Fruit fly (Drosophila melanogaster) whole organism, embryonic: Measurements from ENCODE around the gene Karybeta3.

Experiments used
- Abd-B ChIP-seq: fragments of 200-800 bp; sonication (Bioruptor generic); optimal IDR thresholded peaks from 2 replicates; lab custom pipeline; 2018; ENCODE audit warnings: missing biosample characterization, mild to moderate bottlenecking, missing genetic modification characterization, moderate library complexity
- Ada2b ChIP-seq: fragments of 200-800 bp; sonication (Bioruptor generic); IDR thresholded peaks from 2 replicates; pipeline ENCODE4 v1.3.6; 2022; ENCODE audit warnings: missing biosample characterization, missing genetic modification characterization
- CG10267 ChIP-seq: fragments of 200-800 bp; sonication (Bioruptor generic); optimal IDR thresholded peaks from 2 replicates; lab custom pipeline; 2018; ENCODE audit warnings: missing biosample characterization, mild to moderate bottlenecking, missing genetic modification characterization, moderate library complexity
- CG10462 ChIP-seq: fragments of 200-800 bp; sonication (Bioruptor generic); optimal IDR thresholded peaks from 2 replicates; lab custom pipeline; 2016; ENCODE audit warnings: missing biosample characterization, missing genetic modification characterization
- CG10543 ChIP-seq: fragments of 200-800 bp; sonication (Bioruptor generic); optimal IDR thresholded peaks from 3 replicates; lab custom pipeline; 2017; ENCODE audit warnings: missing biosample characterization, mild to moderate bottlenecking, missing genetic modification characterization, moderate library complexity
- CG11456 ChIP-seq: fragments of 200-800 bp; sonication (Bioruptor generic); IDR thresholded peaks from 3 replicates; pipeline ENCODE4 v1.3.6; 2022; ENCODE audit warnings: missing biosample characterization, missing genetic modification characterization
- CG13624 ChIP-seq: fragments of 200-800 bp; sonication (Bioruptor generic); optimal IDR thresholded peaks from 2 replicates; lab custom pipeline; 2016; ENCODE audit warnings: missing biosample characterization, missing genetic modification characterization
- CG14965 ChIP-seq: fragments of 200-800 bp; sonication (Bioruptor generic); optimal IDR thresholded peaks from 2 replicates; lab custom pipeline; 2016; ENCODE audit warnings: missing biosample characterization, missing genetic modification characterization, borderline replicate concordance
- CG15514 ChIP-seq: fragments of 200-800 bp; sonication (Bioruptor generic); optimal IDR thresholded peaks from 3 replicates; lab custom pipeline; 2017; ENCODE audit warnings: missing biosample characterization, missing genetic modification characterization, mild to moderate bottlenecking, moderate library complexity, missing genetic modification reagents
- CG2120 ChIP-seq: fragments of 200-800 bp; sonication (Bioruptor generic); optimal IDR thresholded peaks from 3 replicates; lab custom pipeline; 2016; ENCODE audit warnings: missing biosample characterization, missing genetic modification characterization
- CG30020 ChIP-seq: fragments of 200-800 bp; optimal IDR thresholded peaks from 2 replicates; lab custom pipeline; 2019; ENCODE audit warnings: missing biosample characterization, mild to moderate bottlenecking, missing genetic modification characterization, moderate library complexity
- CG33557 ChIP-seq: fragments of 200-800 bp; sonication (Bioruptor generic); optimal IDR thresholded peaks from 2 replicates; lab custom pipeline; 2019; ENCODE audit warnings: missing biosample characterization, mild to moderate bottlenecking, missing genetic modification characterization, moderate library complexity
- CG4730 ChIP-seq: fragments of 200-800 bp; sonication (Bioruptor generic); IDR thresholded peaks from 2 replicates; pipeline ENCODE4 v1.3.6; 2022; ENCODE audit warnings: missing biosample characterization, missing genetic modification characterization
- CG7839 ChIP-seq: fragments of 200-800 bp; sonication (Bioruptor generic); optimal IDR thresholded peaks from 3 replicates; lab custom pipeline; 2018; ENCODE audit warnings: missing biosample characterization, mild to moderate bottlenecking, missing genetic modification characterization, moderate library complexity
- CG7987 ChIP-seq: fragments of 200-800 bp; sonication (Bioruptor generic); optimal IDR thresholded peaks from 2 replicates; lab custom pipeline; 2018; ENCODE audit warnings: missing biosample characterization, mild to moderate bottlenecking, missing genetic modification characterization, moderate library complexity
- CG8089 ChIP-seq: fragments of 200-800 bp; sonication (Bioruptor generic); optimal IDR thresholded peaks from 3 replicates; lab custom pipeline; 2016; ENCODE audit warnings: missing biosample characterization, missing genetic modification characterization
- CG8281 ChIP-seq: fragments of 200-800 bp; sonication (Bioruptor generic); optimal IDR thresholded peaks from 2 replicates; lab custom pipeline; 2018; ENCODE audit warnings: missing biosample characterization, mild to moderate bottlenecking, missing genetic modification characterization, moderate library complexity
- CG8290 ChIP-seq, 3 experiments: fragments of 200-800 bp; sonication (Bioruptor generic); optimal IDR thresholded peaks; 2 replicates each; lab custom pipeline; 2016 to 2019; ENCODE audit warnings: missing biosample characterization in 3 of 3, missing genetic modification characterization in 3 of 3, mild to moderate bottlenecking in 2 of 3, moderate library complexity in 1 of 3
- CG8388 ChIP-seq: fragments of 200-800 bp; sonication (Bioruptor generic); optimal IDR thresholded peaks from 2 replicates; lab custom pipeline; 2019; ENCODE audit warnings: missing biosample characterization, mild to moderate bottlenecking, missing genetic modification characterization, moderate library complexity
- Dref ChIP-seq: fragments of 200-800 bp; sonication (Bioruptor generic); IDR thresholded peaks from 2 replicates; pipeline ENCODE4 v1.3.6; 2022; ENCODE audit warnings: missing biosample characterization, missing genetic modification characterization
- Elba2 ChIP-seq: fragments of 200-800 bp; sonication (Bioruptor generic); optimal IDR thresholded peaks from 3 replicates; lab custom pipeline; 2016; ENCODE audit warnings: missing biosample characterization, missing genetic modification characterization
- Ets97D ChIP-seq: fragments of 200-800 bp; sonication (Bioruptor generic); optimal IDR thresholded peaks from 3 replicates; lab custom pipeline; 2016; ENCODE audit warnings: missing biosample characterization, missing genetic modification characterization
- HmgD ChIP-seq: fragments of 200-800 bp; sonication (Bioruptor generic); optimal IDR thresholded peaks from 3 replicates; lab custom pipeline; 2016; ENCODE audit warnings: missing biosample characterization, missing genetic modification characterization
- NC2β ChIP-seq: fragments of 200-800 bp; sonication (Bioruptor generic); optimal IDR thresholded peaks from 2 replicates; lab custom pipeline; 2016; ENCODE audit warnings: missing biosample characterization, missing genetic modification characterization
- Neu2 ChIP-seq: fragments of 200-800 bp; sonication (Bioruptor generic); optimal IDR thresholded peaks from 3 replicates; lab custom pipeline; 2016; ENCODE audit warnings: missing biosample characterization, missing genetic modification characterization, borderline replicate concordance
- Poxn ChIP-seq: fragments of 200-800 bp; sonication (Bioruptor generic); IDR thresholded peaks from 2 replicates; pipeline ENCODE4 v1.3.6; 2022; ENCODE audit warnings: missing biosample characterization, missing genetic modification characterization
- Ptx1 ChIP-seq: fragments of 200-800 bp; sonication (Bioruptor generic); IDR thresholded peaks from 2 replicates; pipeline ENCODE4 v1.3.6; 2022; ENCODE audit warnings: missing biosample characterization, missing genetic modification characterization
- Side ChIP-seq: fragments of 200-800 bp; sonication (Bioruptor generic); optimal IDR thresholded peaks from 2 replicates; lab custom pipeline; 2016; ENCODE audit warnings: missing biosample characterization, missing genetic modification characterization
- TFAM ChIP-seq: fragments of 200-800 bp; sonication (Bioruptor generic); optimal IDR thresholded peaks from 2 replicates; lab custom pipeline; 2017; ENCODE audit warnings: missing biosample characterization, missing genetic modification characterization, inconsistent platforms
- YL-1 ChIP-seq: fragments of 200-800 bp; sonication (Bioruptor generic); optimal IDR thresholded peaks from 3 replicates; lab custom pipeline; 2017; ENCODE audit warnings: missing biosample characterization, mild to moderate bottlenecking, missing genetic modification characterization
- aop ChIP-seq: fragments of 200-800 bp; sonication (Bioruptor generic); IDR thresholded peaks from 2 replicates; pipeline ENCODE4 v1.3.6; 2022; ENCODE audit warnings: missing biosample characterization, missing genetic modification characterization
- cas ChIP-seq: fragments of 200-800 bp; sonication (Bioruptor generic); IDR thresholded peaks from 2 replicates; pipeline ENCODE4 v1.3.6; 2022; ENCODE audit warnings: missing biosample characterization, missing genetic modification characterization
- cato ChIP-seq: fragments of 200-800 bp; sonication (Bioruptor generic); optimal IDR thresholded peaks from 2 replicates; lab custom pipeline; 2016; ENCODE audit warnings: missing biosample characterization, missing genetic modification characterization, borderline replicate concordance
- crp ChIP-seq, 2 experiments: fragments of 200-800 bp; sonication (Bioruptor generic); optimal IDR thresholded peaks; 2 replicates in 1 of 2; 3 replicates in 1 of 2; lab custom pipeline; 2017; ENCODE audit warnings: missing biosample characterization in 2 of 2, missing genetic modification characterization in 2 of 2, mild to moderate bottlenecking in 1 of 2, moderate library complexity in 1 of 2
- disco-r ChIP-seq: fragments of 200-800 bp; sonication (Bioruptor generic); optimal IDR thresholded peaks from 2 replicates; lab custom pipeline; 2016; ENCODE audit warnings: missing biosample characterization, missing genetic modification characterization
- esg ChIP-seq: fragments of 200-800 bp; sonication (Bioruptor generic); conservative IDR thresholded peaks from 2 replicates; pipeline ENCODE4 v1.3.6; 2022; ENCODE audit warnings: missing biosample characterization, missing genetic modification characterization
- ewg ChIP-seq: fragments of 200-800 bp; sonication (Bioruptor generic); optimal IDR thresholded peaks from 3 replicates; lab custom pipeline; 2017; ENCODE audit warnings: mild to moderate bottlenecking, missing biosample characterization, missing genetic modification reagents, missing genetic modification characterization
- gsb-n ChIP-seq: fragments of 200-800 bp; sonication (Bioruptor generic); optimal IDR thresholded peaks from 3 replicates; lab custom pipeline; 2018; ENCODE audit warnings: missing biosample characterization, mild to moderate bottlenecking, missing genetic modification characterization
- her ChIP-seq: fragments of 200-800 bp; sonication (Bioruptor generic); optimal IDR thresholded peaks from 2 replicates; lab custom pipeline; 2016; ENCODE audit warnings: missing biosample characterization, missing genetic modification characterization
- hkb ChIP-seq, 2 experiments: fragments of 200-800 bp in 1 of 2; fragments of >200 bp in 1 of 2; sonication (Bioruptor generic) in 1 of 2; IDR thresholded peaks in 1 of 2; optimal IDR thresholded peaks in 1 of 2; 2 replicates each; pipeline versions ENCODE4 v1.3.6 to Lab custom; 2017 to 2022; ENCODE audit warnings: missing biosample characterization in 1 of 2, missing genetic modification characterization in 1 of 2
- phol ChIP-seq: fragments of 200-800 bp; sonication (Bioruptor generic); optimal IDR thresholded peaks from 3 replicates; lab custom pipeline; 2018; ENCODE audit warnings: missing biosample characterization, mild to moderate bottlenecking, missing genetic modification characterization, moderate library complexity
- pum ChIP-seq: fragments of 200-800 bp; sonication (Bioruptor generic); optimal IDR thresholded peaks from 2 replicates; lab custom pipeline; 2016; ENCODE audit warnings: missing biosample characterization, missing genetic modification characterization
- sens ChIP-seq: fragments of 200-800 bp; sonication (Bioruptor generic); peaks from one replicate; lab custom pipeline; 2016; ENCODE audit warnings: missing biosample characterization, missing genetic modification characterization
- seq ChIP-seq: fragments of 200-800 bp; sonication (Bioruptor generic); IDR thresholded peaks from 2 replicates; pipeline ENCODE4 v1.3.6; 2022; ENCODE audit warnings: missing biosample characterization, missing genetic modification characterization
- slp2 ChIP-seq: fragments of 200-800 bp; sonication (Bioruptor generic); optimal IDR thresholded peaks from 2 replicates; lab custom pipeline; 2016; ENCODE audit warnings: missing biosample characterization, missing genetic modification characterization
- sr ChIP-seq: fragments of 200-800 bp; sonication (Bioruptor generic); IDR thresholded peaks from 3 replicates; pipeline ENCODE4 v1.3.6; 2022; ENCODE audit warnings: missing biosample characterization, missing genetic modification characterization
- tgo ChIP-seq: fragments of 200-800 bp; sonication (Bioruptor generic); IDR thresholded peaks from 3 replicates; pipeline ENCODE4 v1.3.6; 2022; ENCODE audit warnings: missing biosample characterization, missing genetic modification characterization
- vfl ChIP-seq: fragments of 200-800 bp; sonication (Bioruptor generic); optimal IDR thresholded peaks from 2 replicates; lab custom pipeline; 2016; ENCODE audit warnings: missing biosample characterization, missing genetic modification characterization

The Karybeta3 gene

DNA sequence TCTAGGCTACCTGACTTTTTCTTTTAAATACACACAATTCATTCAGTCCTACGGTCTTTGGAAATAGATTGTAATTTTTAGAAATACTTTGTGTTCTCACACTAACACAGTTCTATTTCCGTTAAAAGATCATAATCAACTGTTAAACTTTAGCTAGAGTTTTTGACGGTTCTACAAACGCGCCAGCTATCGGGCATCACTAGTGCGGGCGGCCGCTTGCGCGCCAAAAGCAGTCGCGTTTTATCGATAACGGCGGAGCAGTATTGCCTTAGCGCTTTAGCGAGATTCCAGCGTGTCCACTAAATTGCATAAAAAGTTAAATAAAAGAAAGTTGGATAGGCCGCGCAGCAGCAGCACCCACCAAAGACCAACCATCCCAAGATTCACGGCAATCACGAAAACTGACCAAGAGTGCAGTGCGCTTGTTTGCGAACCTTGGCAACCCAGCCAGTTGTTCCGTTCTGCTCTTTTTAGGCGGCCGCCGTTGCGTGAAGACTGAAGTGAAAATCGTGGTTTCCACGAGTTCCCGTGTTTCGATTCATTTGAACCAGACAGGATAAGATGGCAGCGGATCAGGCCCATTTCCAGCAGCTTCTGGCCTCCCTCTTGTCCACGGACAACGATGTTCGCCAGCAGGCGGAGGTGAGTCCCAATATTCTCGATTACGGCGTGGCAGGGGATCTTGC lies at the start of gene Karybeta3 (continued):
- TF ChIP-seq CG30020 (tag; lab: Kevin White, UChicago) = peak; percentile 71
- TF ChIP-seq sens (GFP tag; lab: Kevin White, UChicago) = peak; percentile 96
- peak; percentile 76 for TF ChIP-seq CG10543 (GFP tag; lab: Kevin White, UChicago)
- peak; percentile 89 for TF ChIP-seq Dref
- TF ChIP-seq vfl (GFP tag; lab: Kevin White, UChicago) = peak; percentile 45
- peak; percentile 65 for TF ChIP-seq slp2 (GFP tag; lab: Kevin White, UChicago)
- peak; percentile 65 for TF ChIP-seq seq
- peak; percentile 67 for TF ChIP-seq phol (tag; lab: Kevin White, UChicago)
- TF ChIP-seq CG33557 = peak; percentile 45
- no peak for TF ChIP-seq Elba2 (GFP tag; lab: Kevin White, UChicago)
- TF ChIP-seq CG14965 (GFP tag; lab: Kevin White, UChicago) = peak; percentile 35
- TF ChIP-seq aop = no peak
- peak; percentile 55; the same call in 1 of the 2 replicates for TF ChIP-seq cas (GFP tag; lab: Robert Waterston, UW)
- TF ChIP-seq CG8388 (GFP tag; lab: Kevin White, UChicago) = peak; percentile 60
- peak in 1 of 2 experiments; percentile 55 for TF ChIP-seq crp (GFP tag; optimal IDR thresholded peaks at IDR 0.05; lab: Kevin White, UChicago)
- peak; percentile 45 for TF ChIP-seq YL-1
- TF ChIP-seq CG15514 = peak; percentile 93
- peak; percentile 78 for TF ChIP-seq ewg (GFP tag; lab: Kevin White, UChicago)
- peak; percentile 48 for TF ChIP-seq disco-r (GFP tag; lab: Kevin White, UChicago)
- TF ChIP-seq Poxn (GFP tag; lab: Robert Waterston, UW) = no peak
- peak; percentile 80 for TF ChIP-seq CG11456 (GFP tag; lab: Robert Waterston, UW)
- peak; percentile 61; the same call in 2 of the 3 replicates for TF ChIP-seq sr (GFP tag; lab: Robert Waterston, UW)
- peak; percentile 96 for TF ChIP-seq Ets97D
- TF ChIP-seq gsb-n (tag; lab: Kevin White, UChicago) = peak; percentile 35
- peak; percentile 57; the same call in 1 of the 2 replicates for TF ChIP-seq CG4730 (GFP tag; lab: Robert Waterston, UW)
- TF ChIP-seq pum = peak; percentile 77
- TF ChIP-seq CG8089 (GFP tag; lab: Kevin White, UChicago) = peak; percentile 74
- TF ChIP-seq Side (GFP tag; lab: Kevin White, UChicago) = peak; percentile 80
- TF ChIP-seq CG8290 (GFP tag; optimal IDR thresholded peaks at IDR 0.05; lab: Kevin White, UChicago) = peak; percentile 77
- peak; percentile 13 to 46 for TF ChIP-seq CG8290 (tag; optimal IDR thresholded peaks at IDR 0.05; lab: Kevin White, UChicago)
- peak; percentile 46 for TF ChIP-seq CG7987 (GFP tag; lab: Kevin White, UChicago)
- peak; percentile 90 for TF ChIP-seq CG13624 (GFP tag; lab: Kevin White, UChicago)
- TF ChIP-seq CG10462 (GFP tag; lab: Kevin White, UChicago) = peak; percentile 16
- TF ChIP-seq hkb (optimal IDR thresholded peaks at IDR 0.05; lab: Kevin White, UChicago) = peak; percentile 80
- peak; percentile 86 for TF ChIP-seq hkb (GFP tag; IDR thresholded peaks at IDR 0.05; lab: Robert Waterston, UW)
- no peak for TF ChIP-seq Abd-B
- peak; percentile 54; the same call in 1 of the 2 replicates for TF ChIP-seq esg (GFP tag; lab: Robert Waterston, UW)
- peak; percentile 70 for TF ChIP-seq CG10267 (tag; lab: Kevin White, UChicago)
- peak; percentile 71 for TF ChIP-seq tgo
- TF ChIP-seq TFAM (GFP tag; lab: Kevin White, UChicago) = peak; percentile 36
- peak; percentile 68 for TF ChIP-seq CG7839 (tag; lab: Kevin White, UChicago)
- peak; percentile 68 for TF ChIP-seq Ada2b (GFP tag; lab: Robert Waterston, UW)
- TF ChIP-seq her (GFP tag; lab: Kevin White, UChicago) = peak; percentile 82
- TF ChIP-seq CG8281 (tag; lab: Kevin White, UChicago) = no peak
- TF ChIP-seq Ptx1 (GFP tag; lab: Robert Waterston, UW) = peak; percentile 76
- TF ChIP-seq CG2120 (GFP tag; lab: Kevin White, UChicago) = peak; percentile 84
- peak; percentile 85 for TF ChIP-seq NC2β (GFP tag; lab: Kevin White, UChicago)
- TF ChIP-seq cato (GFP tag; lab: Kevin White, UChicago) = peak; percentile 28
- TF ChIP-seq HmgD (GFP tag; lab: Kevin White, UChicago) = peak; percentile 80
- no peak for TF ChIP-seq Neu2 (GFP tag; lab: Kevin White, UChicago)
